Worm (Caenorhabditis elegans) whole organism, young adult: ENCODE measurements around the gene F58H1.2.

Experiments
- B0019.2 ChIP-seq: fragments of 200-800 bp; sonication (Bioruptor generic); conservative IDR thresholded peaks from 2 replicates; pipeline ENCODE4 v1.3.6; 2022; ENCODE audit warnings: missing genetic modification reagents, missing genetic modification characterization, missing compliant biosample characterization
- B0035.1 ChIP-seq: sonication (generic microtip); optimal IDR thresholded peaks from 2 replicates; lab custom pipeline; 2016; ENCODE audit warnings: missing genetic modification characterization, mild to moderate bottlenecking, missing compliant biosample characterization, missing genotype, missing genetic modification reagents
- B0336.3 ChIP-seq: fragments of 200-800 bp; sonication (Bioruptor generic); IDR thresholded peaks from 2 replicates; pipeline ENCODE4 v1.3.6; 2022; ENCODE audit warnings: missing genetic modification characterization, missing compliant biosample characterization
- C06A6.2 ChIP-seq: fragments of 200-800 bp; sonication (Bioruptor generic); conservative IDR thresholded peaks from 2 replicates; pipeline ENCODE4 v1.3.6; 2022; ENCODE audit warnings: missing genetic modification characterization, missing compliant biosample characterization
- C17E4.6 ChIP-seq: fragments of 200-800 bp; sonication (Bioruptor generic); IDR thresholded peaks from 2 replicates; pipeline ENCODE4 v1.3.6; 2022; ENCODE audit warnings: missing genetic modification reagents, missing genetic modification characterization, missing compliant biosample characterization
- D2030.7 ChIP-seq: fragments of 200-800 bp; sonication (Bioruptor generic); IDR thresholded peaks from 2 replicates; pipeline ENCODE4 v1.3.6; 2022; ENCODE audit warnings: missing genetic modification reagents, missing genetic modification characterization, missing compliant biosample characterization
- F37B4.10 ChIP-seq: fragments of 200-800 bp; sonication (Bioruptor generic); IDR thresholded peaks from 2 replicates; pipeline ENCODE4 v1.3.6; 2022; ENCODE audit warnings: missing genetic modification characterization, missing compliant biosample characterization
- K11D2.4 ChIP-seq: fragments of 200-800 bp; sonication (Bioruptor generic); IDR thresholded peaks from 2 replicates; pipeline ENCODE4 v1.3.6; 2022; ENCODE audit warnings: missing genetic modification reagents, missing genetic modification characterization, missing compliant biosample characterization
- aptf-2 ChIP-seq: fragments of 200-800 bp; sonication (Bioruptor generic); conservative IDR thresholded peaks from 2 replicates; pipeline ENCODE4 v1.3.6; 2022; ENCODE audit warnings: missing genetic modification reagents, missing genetic modification characterization, missing compliant biosample characterization
- atf-7 ChIP-seq: sonication (generic microtip); optimal IDR thresholded peaks from 2 replicates; lab custom pipeline; 2017; ENCODE audit warnings: mild to moderate bottlenecking, missing genetic modification characterization, missing compliant biosample characterization
- athp-1 ChIP-seq: sonication (generic microtip); optimal IDR thresholded peaks from 2 replicates; lab custom pipeline; 2017; ENCODE audit warnings: mild to moderate bottlenecking, missing genetic modification characterization, missing compliant biosample characterization
- attf-5 ChIP-seq: fragments of 200-800 bp; sonication (Bioruptor generic); optimal IDR thresholded peaks from 2 replicates; lab custom pipeline; 2018; ENCODE audit warnings: mild to moderate bottlenecking, missing genetic modification characterization, missing compliant biosample characterization
- cebp-1 ChIP-seq, 2 experiments: fragments of 200-800 bp in 1 of 2; sonication (Bioruptor generic) in 1 of 2; sonication (generic microtip) in 1 of 2; IDR thresholded peaks in 1 of 2; optimal IDR thresholded peaks in 1 of 2; 2 replicates each; pipeline versions ENCODE4 v1.3.6 to Lab custom; 2017 to 2022; ENCODE audit warnings: missing compliant biosample characterization in 2 of 2, missing genetic modification characterization in 2 of 2, mild to moderate bottlenecking in 1 of 2, missing genetic modification reagents in 1 of 2, moderate library complexity in 1 of 2
- cebp-2 ChIP-seq: fragments of 200-800 bp; sonication (Bioruptor generic); IDR thresholded peaks from 2 replicates; pipeline ENCODE4 v1.3.6; 2022; ENCODE audit warnings: missing genetic modification characterization, missing compliant biosample characterization
- ceh-100 ChIP-seq: fragments of 200-800 bp; sonication (Bioruptor generic); IDR thresholded peaks from 2 replicates; pipeline ENCODE4 v1.3.6; 2022; ENCODE audit warnings: missing genetic modification reagents, missing genetic modification characterization, missing compliant biosample characterization
- dox-1 ChIP-seq: fragments of 200-800 bp; sonication (Bioruptor generic); IDR thresholded peaks from 2 replicates; pipeline ENCODE4 v1.3.6; 2022; ENCODE audit warnings: missing genetic modification reagents, missing genetic modification characterization, missing compliant biosample characterization
- dpff-1 ChIP-seq: sonication (generic microtip); optimal IDR thresholded peaks from 2 replicates; lab custom pipeline; 2017; ENCODE audit warnings: mild to moderate bottlenecking, missing genetic modification characterization, missing compliant biosample characterization
- dpl-1 ChIP-seq: fragments of 150-350 bp; optimal IDR thresholded peaks from 2 replicates; lab custom pipeline; 2014; ENCODE audit warnings: missing biosample characterization, missing genetic modification reagents, missing genetic modification characterization
- efl-1 ChIP-seq: fragments of 150-350 bp; optimal IDR thresholded peaks from 2 replicates; lab custom pipeline; 2014; ENCODE audit warnings: missing biosample characterization, missing genetic modification reagents, missing genetic modification characterization
- egl-44 ChIP-seq: fragments of 200-800 bp; sonication (Bioruptor generic); IDR thresholded peaks from 2 replicates; pipeline ENCODE4 v1.3.6; 2022; ENCODE audit warnings: missing genetic modification reagents, missing genetic modification characterization, missing compliant biosample characterization
- ets-4 ChIP-seq: fragments of 200-800 bp; sonication (Bioruptor generic); optimal IDR thresholded peaks from 2 replicates; lab custom pipeline; 2018; ENCODE audit warnings: mild to moderate bottlenecking, missing genetic modification characterization, missing compliant biosample characterization
- hlh-12 ChIP-seq: sonication (generic microtip); optimal IDR thresholded peaks from 2 replicates; lab custom pipeline; 2016; ENCODE audit warnings: missing genetic modification characterization, missing compliant biosample characterization
- hmg-1.2 ChIP-seq: fragments of 200-800 bp; sonication (Bioruptor generic); IDR thresholded peaks from 2 replicates; pipeline ENCODE4 v1.3.6; 2022; ENCODE audit warnings: missing genetic modification reagents, missing genetic modification characterization, missing compliant biosample characterization
- hsf-1 ChIP-seq: fragments of 200-800 bp; sonication (Bioruptor generic); IDR thresholded peaks from 2 replicates; pipeline ENCODE4 v1.3.6; 2022; ENCODE audit warnings: missing genetic modification reagents, missing genetic modification characterization, missing compliant biosample characterization
- lin-35 ChIP-seq, 3 experiments: fragments of 150-350 bp in 2 of 3; sonication (generic microtip) in 1 of 3; optimal IDR thresholded peaks; 2 replicates each; lab custom pipeline; 2014 to 2018; ENCODE audit warnings: missing biosample characterization in 3 of 3, missing genetic modification characterization in 3 of 3, missing genetic modification reagents in 3 of 3
- lin-54 ChIP-seq: fragments of 200-800 bp; sonication (Bioruptor generic); optimal IDR thresholded peaks from 2 replicates; lab custom pipeline; 2018; ENCODE audit warnings: mild to moderate bottlenecking, missing genetic modification characterization, missing compliant biosample characterization
- madf-10 ChIP-seq: sonication (generic microtip); optimal IDR thresholded peaks from 2 replicates; lab custom pipeline; 2016; ENCODE audit warnings: mild to moderate bottlenecking, missing genetic modification characterization, missing compliant biosample characterization
- madf-6 ChIP-seq: fragments of 200-800 bp; sonication (Bioruptor generic); IDR thresholded peaks from 2 replicates; pipeline ENCODE4 v1.3.6; 2022; ENCODE audit warnings: missing genetic modification reagents, missing genetic modification characterization, missing compliant biosample characterization
- madf-8 ChIP-seq: fragments of 200-800 bp; sonication (Bioruptor generic); conservative IDR thresholded peaks from 2 replicates; pipeline ENCODE4 v1.3.6; 2022; ENCODE audit warnings: missing genetic modification reagents, missing genetic modification characterization, missing compliant biosample characterization
- mcd-1 ChIP-seq: fragments of 200-800 bp; sonication (Bioruptor generic); IDR thresholded peaks from 2 replicates; pipeline ENCODE4 v1.3.6; 2022; ENCODE audit warnings: missing genetic modification reagents, missing genetic modification characterization, missing compliant biosample characterization
- nhr-80 ChIP-seq: sonication (generic microtip); optimal IDR thresholded peaks from 2 replicates; lab custom pipeline; 2016; ENCODE audit warnings: missing genetic modification characterization, missing compliant biosample characterization
- pha-4 ChIP-seq: fragments of 150-350 bp; sonication (generic microtip); optimal IDR thresholded peaks from 2 replicates; lab custom pipeline; 2014; ENCODE audit warnings: missing biosample characterization, missing genetic modification reagents, missing genetic modification characterization
- snpc-1.1 ChIP-seq: sonication (generic microtip); optimal IDR thresholded peaks from 2 replicates; lab custom pipeline; 2017; ENCODE audit warnings: missing genetic modification characterization, mild to moderate bottlenecking, missing compliant biosample characterization, antibody characterized with exemption, moderate library complexity, missing genotype, missing genetic modification reagents; ENCODE audit not compliant: insufficient read depth
- snpc-3.4 ChIP-seq: sonication (generic microtip); optimal IDR thresholded peaks from 2 replicates; lab custom pipeline; 2017; ENCODE audit warnings: missing genetic modification characterization, mild to moderate bottlenecking, missing compliant biosample characterization, antibody characterized with exemption, moderate library complexity, missing genotype, missing genetic modification reagents
- snpc-4 ChIP-seq, 5 experiments: fragments of 150-350 bp in 1 of 5; sonication (generic microtip) in 4 of 5; optimal IDR thresholded peaks; 2 replicates each; lab custom pipeline; 2014 to 2018; ENCODE audit warnings: missing genetic modification characterization in 5 of 5, missing biosample characterization in 3 of 5, antibody characterized with exemption in 2 of 5, mild to moderate bottlenecking in 2 of 5, missing compliant biosample characterization in 2 of 5, missing genotype in 2 of 5, moderate library complexity in 2 of 5, missing genetic modification reagents in 1 of 5
- tbp1 ChIP-seq: fragments of 200-800 bp; sonication (Bioruptor generic); optimal IDR thresholded peaks from 2 replicates; lab custom pipeline; 2018; ENCODE audit warnings: mild to moderate bottlenecking, missing genetic modification characterization, missing compliant biosample characterization
- unc-130 ChIP-seq: sonication (generic microtip); optimal IDR thresholded peaks from 2 replicates; lab custom pipeline; 2016; ENCODE audit warnings: missing genetic modification reagents, missing genetic modification characterization, missing compliant biosample characterization
- unc-62 ChIP-seq: fragments of 150-350 bp; optimal IDR thresholded peaks from 2 replicates; lab custom pipeline; 2014; ENCODE audit warnings: missing biosample characterization, missing genetic modification reagents, missing genetic modification characterization
- xnd-1 ChIP-seq: sonication (generic microtip); optimal IDR thresholded peaks from 2 replicates; lab custom pipeline; 2016; ENCODE audit warnings: missing genotype, missing genetic modification reagents, missing genetic modification characterization, missing compliant biosample characterization
- ztf-22 ChIP-seq: fragments of 200-800 bp; sonication (Bioruptor generic); optimal IDR thresholded peaks from 2 replicates; lab custom pipeline; 2018; ENCODE audit warnings: mild to moderate bottlenecking, missing genetic modification characterization, moderate library complexity, missing compliant biosample characterization
- ztf-28 ChIP-seq: fragments of 200-800 bp; sonication (Bioruptor generic); IDR thresholded peaks from 2 replicates; pipeline ENCODE4 v1.3.6; 2022; ENCODE audit warnings: missing genetic modification reagents, missing genetic modification characterization, missing compliant biosample characterization
- ztf-6 ChIP-seq: fragments of 200-800 bp; sonication (Bioruptor generic); IDR thresholded peaks from 2 replicates; pipeline ENCODE4 v1.3.6; 2022; ENCODE audit warnings: missing genetic modification reagents, missing genetic modification characterization, missing compliant biosample characterization

The F58H1.2 gene

ce11 chrV:11891143-11891862 lies 37.6 kb upstream of the F58H1.2 start, which contains the start of the genes sodh-2 and srx-76:
Gene sodh-2, minus strand, starts transcription at chrV:11891243.
Gene srx-76, plus strand, starts transcription at chrV:11891812.
- TF ChIP-seq C17E4.6 (GFP tag; lab: Robert Waterston, UW) (no peak), K11D2.4 (no peak), C06A6.2 (GFP tag; lab: Robert Waterston, UW) (no peak), ceh-100 (no peak), D2030.7 (GFP tag; lab: Robert Waterston, UW) (no peak), hlh-12 (no peak), ztf-6 (GFP tag; lab: Robert Waterston, UW) (no peak), F37B4.10 (GFP tag; lab: Robert Waterston, UW) (no peak)

DNA sequence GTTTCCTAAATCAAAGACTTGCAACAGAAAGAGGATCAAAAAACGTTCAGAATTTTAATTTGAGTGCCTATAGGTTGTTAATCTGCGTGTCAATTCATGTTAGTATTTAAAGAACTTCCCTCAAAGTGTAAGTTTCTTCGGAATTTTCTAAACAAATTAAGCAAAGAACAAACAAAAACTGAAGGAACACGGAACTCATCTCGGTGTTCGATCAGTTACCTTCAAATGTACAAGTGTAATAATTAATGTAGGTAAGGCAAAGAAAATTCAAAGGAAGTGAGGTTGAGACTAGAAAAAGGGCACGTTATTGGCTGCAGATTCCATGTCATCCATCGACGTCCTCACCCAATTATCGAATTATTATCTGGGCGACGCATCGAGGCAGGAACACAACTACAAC lies 34.9 kb upstream of the F58H1.2 start, which contains the start of gene K12G11.6:
Gene K12G11.6 (plus strand): TSS at position 357 of the 400 bp plus-strand sequence.
- no peak for TF ChIP-seq tbp1
- TF ChIP-seq unc-62 (GFP tag; lab: Kevin White, UChicago) = no peak
- no peak for TF ChIP-seq B0035.1 (tag; lab: Kevin White, UChicago)
- TF ChIP-seq snpc-1.1 (tag; lab: Kevin White, UChicago) = no peak
- no peak for TF ChIP-seq C17E4.6 (GFP tag; lab: Robert Waterston, UW)
- no peak for TF ChIP-seq unc-130 (GFP tag; lab: Kevin White, UChicago)
- no peak for TF ChIP-seq cebp-2 (GFP tag; lab: Robert Waterston, UW)
- TF ChIP-seq ets-4 (GFP tag; lab: Kevin White, UChicago) = no peak
- TF ChIP-seq athp-1 (tag; lab: Kevin White, UChicago) = no peak
- no peak for TF ChIP-seq B0019.2 (GFP tag; lab: Robert Waterston, UW)

DNA sequence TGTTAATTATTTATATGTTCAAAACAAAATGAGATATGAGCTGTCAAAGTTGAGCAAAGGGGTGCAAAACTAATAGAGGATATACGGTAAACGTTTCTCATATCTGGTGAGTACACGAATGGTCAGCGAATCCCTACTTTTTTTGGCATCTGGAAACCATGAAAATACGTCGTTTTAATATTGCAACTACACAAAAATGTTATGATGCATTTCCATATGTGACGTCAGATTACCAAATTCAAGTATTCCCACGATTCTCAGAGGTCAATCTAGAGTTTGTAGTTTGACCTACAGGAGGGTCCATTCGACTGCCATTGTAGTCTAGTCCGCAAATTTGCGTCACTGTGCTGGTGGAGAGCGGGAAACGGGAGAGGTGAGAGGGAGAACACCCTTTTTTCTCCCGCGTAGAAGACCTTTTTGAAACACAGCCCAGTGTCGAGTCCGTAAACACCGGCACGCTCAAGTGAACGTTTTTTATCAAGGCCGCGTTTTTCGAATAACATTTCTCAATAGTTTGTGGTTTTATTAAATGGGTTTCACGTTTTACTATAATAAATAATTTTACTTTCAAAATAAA lies 32.5 kb upstream of the F58H1.2 start:
- TF ChIP-seq hmg-1.2 (GFP tag; lab: Robert Waterston, UW) (peak; percentile 40), snpc-4 (GFP tag; optimal IDR thresholded peaks at IDR 0.05; lab: Kevin White, UChicago) (no peak), snpc-4 (tag; optimal IDR thresholded peaks at IDR 0.05; lab: Kevin White, UChicago) (no peak), dpff-1 (tag; lab: Kevin White, UChicago) (no peak), pha-4 (tag; lab: Kevin White, UChicago) (no peak), cebp-1 (GFP tag; IDR thresholded peaks at IDR 0.05; lab: Robert Waterston, UW) (no peak), cebp-1 (tag; optimal IDR thresholded peaks at IDR 0.05; lab: Kevin White, UChicago) (peak; percentile 45), snpc-3.4 (tag; lab: Kevin White, UChicago) (peak; percentile 36), madf-8 (GFP tag; lab: Robert Waterston, UW) (peak; percentile 76), hsf-1 (peak; percentile 62; the same call in 1 of the 2 replicates), xnd-1 (tag; lab: Kevin White, UChicago) (peak; percentile 53), attf-5 (peak; percentile 53), mcd-1 (GFP tag; lab: Robert Waterston, UW) (peak; percentile 48; the same call in 1 of the 2 replicates), egl-44 (GFP tag; lab: Robert Waterston, UW) (no peak), lin-35 (GFP tag; optimal IDR thresholded peaks at IDR 0.05; lab: Kevin White, UChicago) (peak in 1 of 3 experiments; percentile 32), dpl-1 (GFP tag; lab: Kevin White, UChicago) (peak; percentile 52), B0336.3 (GFP tag; lab: Robert Waterston, UW) (peak; percentile 43; the same call in 1 of the 2 replicates), nhr-80 (peak; percentile 62), ztf-22 (GFP tag; lab: Kevin White, UChicago) (no peak), efl-1 (GFP tag; lab: Kevin White, UChicago) (peak; percentile 91), lin-54 (GFP tag; lab: Kevin White, UChicago) (peak; percentile 64), atf-7 (tag; lab: Kevin White, UChicago) (no peak), aptf-2 (GFP tag; lab: Robert Waterston, UW) (0 out of 2 replicates have a peak, but pooled peaks have one; percentile 17), dox-1 (GFP tag; lab: Robert Waterston, UW) (peak; percentile 74; the same call in 1 of the 2 replicates), ztf-28 (GFP tag; lab: Robert Waterston, UW) (0 out of 2 replicates have a peak, but pooled peaks have one; percentile 39), madf-10 (tag; lab: Kevin White, UChicago) (no peak), madf-6 (peak; percentile 88), snpc-1.1 (tag; lab: Kevin White, UChicago) (no peak), athp-1 (tag; lab: Kevin White, UChicago) (no peak)
